Worm (Caenorhabditis elegans): ENCODE data around the gene T05G5.1.
A peak's percentile ranks its signal among the peaks of the same experiment; 100 is the strongest.

T05G5.1 gene

DNA sequence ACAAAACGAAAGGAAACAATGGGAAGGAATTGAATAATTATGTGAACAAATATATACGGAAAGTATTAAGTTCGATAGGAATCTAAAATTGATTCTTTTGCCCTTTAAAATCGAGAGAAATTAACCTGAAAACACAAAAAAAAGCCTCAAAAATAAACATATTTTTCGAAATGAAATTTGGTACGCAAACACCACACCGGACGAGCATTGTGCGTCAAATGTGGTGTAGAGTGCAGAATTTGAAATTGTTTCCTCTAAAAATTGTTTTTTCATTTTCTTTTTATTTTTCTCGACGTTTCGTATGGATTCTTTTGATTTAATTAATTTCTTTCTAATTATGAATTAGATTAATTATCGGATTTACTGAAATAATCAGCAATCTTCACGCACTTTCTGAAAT lies 47.8 kb downstream of the T05G5.1 start:
- TF ChIP-seq snpc-1.1 (tag; optimal IDR thresholded peaks at IDR 0.05; ENCODE audit: insufficient read depth) (peak; percentile 25), ccch-3 (GFP tag; optimal IDR thresholded peaks at IDR 0.05) (no peak), madf-6 (GFP tag; IDR thresholded peaks at IDR 0.05) (no peak), dox-1 (GFP tag; IDR thresholded peaks at IDR 0.05) (no peak), lsl-1 (GFP tag; optimal IDR thresholded peaks at IDR 0.05) (no peak), snpc-1.3 (tag; optimal IDR thresholded peaks at IDR 0.05; ENCODE audit: insufficient read depth) (peak; percentile 33), nhr-179 (tag; optimal IDR thresholded peaks at IDR 0.05) (no peak), snpc-3.4 (tag; optimal IDR thresholded peaks at IDR 0.05) (peak; percentile 7)

DNA sequence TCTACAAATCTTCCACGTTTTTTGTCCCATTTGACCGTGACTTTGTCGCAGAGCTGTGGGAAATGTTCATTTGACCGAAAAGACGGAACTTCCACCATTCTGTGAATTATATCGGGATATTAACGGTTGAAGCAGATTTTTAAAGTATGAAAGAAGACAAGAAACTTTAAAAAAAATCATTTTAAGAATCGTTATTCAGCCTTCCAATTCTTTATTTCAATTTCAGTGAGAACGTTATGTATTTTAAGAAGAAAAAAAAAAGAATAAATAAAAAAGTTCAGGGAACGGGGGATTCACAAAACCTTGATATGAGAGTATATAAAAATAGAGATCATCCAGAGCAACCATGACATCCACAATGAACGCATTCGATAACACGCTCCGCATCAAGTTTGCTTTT lies 48.7 kb downstream of the T05G5.1 start, which contains the start of gene set-3:
Gene set-3 (minus strand): TSS at position 101 of the 400 bp plus-strand sequence.
- TF ChIP-seq rcor-1 (GFP tag; IDR thresholded peaks at IDR 0.05) (0 out of 2 replicates have a peak, but pooled peaks have one; percentile 9), pha-4 (tag; optimal IDR thresholded peaks at IDR 0.05) (no peak), D2030.7 (GFP tag; IDR thresholded peaks at IDR 0.05) (no peak), F57C9.4 (tag; optimal IDR thresholded peaks at IDR 0.05) (no peak)

DNA sequence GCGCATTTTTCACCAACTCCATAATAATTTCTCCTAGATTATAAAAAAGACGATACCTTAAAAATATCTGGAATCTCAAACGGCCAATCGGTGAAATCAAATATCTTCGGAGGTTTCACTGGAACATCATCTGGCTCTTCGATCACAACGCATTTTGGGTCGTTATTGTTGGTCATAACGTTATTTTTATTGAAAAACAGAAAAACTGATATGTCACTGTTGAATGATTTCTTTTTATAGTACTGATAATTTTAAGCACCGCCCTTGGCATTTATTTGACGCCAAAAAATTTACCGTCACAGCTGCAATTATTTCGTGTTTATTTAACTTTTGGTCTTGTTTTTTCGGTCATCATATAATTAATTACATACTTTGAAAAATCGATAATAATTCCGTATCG lies 53.1 kb downstream of the T05G5.1 start, which contains the start of gene best-5:
Gene best-5 (minus strand): TSS at position 210 of the 400 bp plus-strand sequence.
- TF ChIP-seq nhr-80 (tag; optimal IDR thresholded peaks at IDR 0.05) (peak; percentile 8), madf-6 (GFP tag; IDR thresholded peaks at IDR 0.05) (no peak)

DNA sequence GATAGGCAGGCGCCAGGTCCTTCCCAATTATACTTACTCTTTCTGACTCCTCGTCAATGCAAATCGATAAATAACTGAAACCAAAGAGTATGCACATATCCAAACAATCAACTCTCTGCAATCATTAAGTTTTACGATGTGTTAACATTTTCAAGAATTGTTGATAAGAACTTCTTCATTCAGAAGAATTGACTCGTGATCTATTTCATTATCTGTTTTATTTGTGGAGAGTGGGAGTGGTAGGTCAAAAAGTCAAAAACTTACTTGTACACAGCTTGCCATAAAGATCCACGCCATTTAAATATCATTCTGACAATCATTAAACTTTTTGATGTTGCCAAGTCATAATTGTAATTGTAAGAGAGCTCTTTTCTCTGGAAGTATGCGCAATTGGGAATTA lies 53.8 kb downstream of the T05G5.1 start:
- TF ChIP-seq sptf-2 (GFP tag; optimal IDR thresholded peaks at IDR 0.05) = no peak
- no peak for TF ChIP-seq C17E4.6 (GFP tag; IDR thresholded peaks at IDR 0.05)
- no peak for TF ChIP-seq attf-3 (GFP tag; conservative IDR thresholded peaks at IDR 0.05)
- TF ChIP-seq bed-2 (GFP tag; IDR thresholded peaks at IDR 0.05) = no peak
- TF ChIP-seq snpc-3.4 (tag; optimal IDR thresholded peaks at IDR 0.05) = no peak
- TF ChIP-seq T07F8.4 (tag; optimal IDR thresholded peaks at IDR 0.05) = no peak
- no peak for TF ChIP-seq nhr-90 (tag; optimal IDR thresholded peaks at IDR 0.05)
- TF ChIP-seq F33H1.4 (GFP tag; IDR thresholded peaks at IDR 0.05) = no peak
- no peak for TF ChIP-seq ets-4 (GFP tag; optimal IDR thresholded peaks at IDR 0.05)
- TF ChIP-seq K12H6.12 (tag; optimal IDR thresholded peaks at IDR 0.05) = no peak
- TF ChIP-seq C06A6.2 (GFP tag; conservative IDR thresholded peaks at IDR 0.05) = no peak
- no peak for TF ChIP-seq nfya-1 (tag; optimal IDR thresholded peaks at IDR 0.05; ENCODE audit: borderline replicate concordance, insufficient read depth)

Measured in whole organism, young adult.